ENCODE assay signal across 5 worm cellular contexts in genomic region chrIV:8432709-8433108, ce11.
TF ChIP-seq lines count a peak whose summit lies in the region.

TSS of gene T26A8.4 (minus strand) at chrIV:8432893.
TSS of gene pdtf-1 (plus strand) at chrIV:8433038.

TF ChIP-seq in whole organism, L1 larva, 84 proteins besides CTCF, POLR2A, EP300 and RAD21 (continues in another document):
- TF ChIP-seq elt-3 (tag; optimal IDR thresholded peaks at IDR 0.05; lab: Kevin White, UChicago), result peak in 5 of 6 experiments; percentile 66 to 93 (median 85)
- TF ChIP-seq xbp-1 (tag; optimal IDR thresholded peaks at IDR 0.05; lab: Kevin White, UChicago), result peak; percentile 95
- TF ChIP-seq ama-1 (optimal IDR thresholded peaks at IDR 0.05; lab: Kevin White, UChicago), result peak; percentile 94
- TF ChIP-seq unc-130 (tag; optimal IDR thresholded peaks at IDR 0.05; lab: Kevin White, UChicago), result peak; percentile 88
- peak in 1 of 2 experiments; percentile 84 for TF ChIP-seq ztf-11 (tag; optimal IDR thresholded peaks at IDR 0.05; lab: Kevin White, UChicago)
- TF ChIP-seq mab-9 (GFP tag; IDR thresholded peaks at IDR 0.05; lab: Robert Waterston, UW), result peak; percentile 43; the same call in 1 of the 2 replicates
- TF ChIP-seq lin-35 (GFP tag; optimal IDR thresholded peaks at IDR 0.05; lab: Kevin White, UChicago), result peak; percentile 82 to 94
- TF ChIP-seq pax-3 (tag; optimal IDR thresholded peaks at IDR 0.05; lab: Kevin White, UChicago), result peak; percentile 82
- TF ChIP-seq egl-27 (tag; optimal IDR thresholded peaks at IDR 0.05; lab: Kevin White, UChicago), result peak; percentile 50 to 72
- peak; percentile 29 for TF ChIP-seq zip-4 (GFP tag; optimal IDR thresholded peaks at IDR 0.05; lab: Kevin White, UChicago)
- peak; percentile 90 for TF ChIP-seq nhr-19 (GFP tag; conservative IDR thresholded peaks at IDR 0.05; lab: Robert Waterston, UW)
- TF ChIP-seq C34B4.2 (tag; optimal IDR thresholded peaks at IDR 0.05; lab: Kevin White, UChicago), result peak; percentile 57
- no peak for TF ChIP-seq Y116A8C.19 (tag; optimal IDR thresholded peaks at IDR 0.05; lab: Kevin White, UChicago; ENCODE audit: borderline replicate concordance)
- peak; percentile 92 for TF ChIP-seq swsn-7 (tag; optimal IDR thresholded peaks at IDR 0.05; lab: Kevin White, UChicago)
- TF ChIP-seq pag-3 (tag; optimal IDR thresholded peaks at IDR 0.05; lab: Kevin White, UChicago; ENCODE audit: borderline replicate concordance, insufficient read depth), result no peak
- TF ChIP-seq ceh-8 (GFP tag; optimal IDR thresholded peaks at IDR 0.05; lab: Kevin White, UChicago), result peak; percentile 67
- peak; percentile 95 for TF ChIP-seq snpc-4 (tag; optimal IDR thresholded peaks at IDR 0.05; lab: Kevin White, UChicago)

TF ChIP-seq in whole organism, L3 larva, 47 proteins besides CTCF, POLR2A, EP300 and RAD21 (continues in another document):
- TF ChIP-seq zag-1 (tag; optimal IDR thresholded peaks at IDR 0.05; lab: Kevin White, UChicago) (peak; percentile 68), nhr-28 (tag; optimal IDR thresholded peaks at IDR 0.05; lab: Kevin White, UChicago) (peak; percentile 22), ceh-28 (tag; optimal IDR thresholded peaks at IDR 0.05; lab: Kevin White, UChicago) (peak; percentile 86), ceh-9 (tag; optimal IDR thresholded peaks at IDR 0.05; lab: Kevin White, UChicago) (no peak), nhr-67 (tag; optimal IDR thresholded peaks at IDR 0.05; lab: Kevin White, UChicago) (no peak), unc-39 (tag; optimal IDR thresholded peaks at IDR 0.05; lab: Kevin White, UChicago) (no peak), nhr-76 (tag; optimal IDR thresholded peaks at IDR 0.05; lab: Kevin White, UChicago) (peak; percentile 68), ama-1 (optimal IDR thresholded peaks at IDR 0.05; lab: Kevin White, UChicago) (peak; percentile 94), jun-1 (tag; optimal IDR thresholded peaks at IDR 0.05; lab: Kevin White, UChicago) (peak; percentile 93), aly-2 (tag; optimal IDR thresholded peaks at IDR 0.05; lab: Kevin White, UChicago) (no peak), ceh-82 (tag; optimal IDR thresholded peaks at IDR 0.05; lab: Kevin White, UChicago) (peak; percentile 82), tbx-2 (tag; optimal IDR thresholded peaks at IDR 0.05; lab: Kevin White, UChicago) (peak; percentile 64), elt-1 (tag; optimal IDR thresholded peaks at IDR 0.05; lab: Kevin White, UChicago) (peak; percentile 39), egl-27 (tag; optimal IDR thresholded peaks at IDR 0.05; lab: Kevin White, UChicago) (peak; percentile 79), fos-1 (tag; optimal IDR thresholded peaks at IDR 0.05; lab: Kevin White, UChicago) (peak; percentile 46), mdl-1 (tag; optimal IDR thresholded peaks at IDR 0.05; lab: Kevin White, UChicago) (peak; percentile 85), hmg-11 (tag; optimal IDR thresholded peaks at IDR 0.05; lab: Kevin White, UChicago) (peak; percentile 75), nfya-1 (tag; optimal IDR thresholded peaks at IDR 0.05; lab: Kevin White, UChicago; ENCODE audit: insufficient read depth) (peak; percentile 100), daf-12 (tag; optimal IDR thresholded peaks at IDR 0.05; lab: Kevin White, UChicago) (no peak)

TF ChIP-seq in whole organism, early embryonic, 17 proteins besides CTCF, POLR2A, EP300 and RAD21:
- peak; percentile 69 for TF ChIP-seq F13C5.2 (tag; optimal IDR thresholded peaks at IDR 0.05; lab: Kevin White, UChicago)
- TF ChIP-seq B0310.2 (tag; optimal IDR thresholded peaks at IDR 0.05; lab: Kevin White, UChicago), result peak; percentile 37
- peak; percentile 27 for TF ChIP-seq hmbx-1 (tag; optimal IDR thresholded peaks at IDR 0.05; lab: Kevin White, UChicago)
- TF ChIP-seq aly-1 (tag; optimal IDR thresholded peaks at IDR 0.05; lab: Kevin White, UChicago), result no peak
- TF ChIP-seq sea-1 (GFP tag; conservative IDR thresholded peaks at IDR 0.05; lab: Robert Waterston, UW), result no peak
- no peak for TF ChIP-seq tbx-11 (GFP tag; IDR thresholded peaks at IDR 0.05; lab: Robert Waterston, UW)
- TF ChIP-seq hnd-1 (tag; optimal IDR thresholded peaks at IDR 0.05; lab: Kevin White, UChicago), result no peak
- TF ChIP-seq flt-1 (GFP tag; IDR thresholded peaks at IDR 0.05; lab: Robert Waterston, UW), result peak; percentile 37; the same call in 1 of the 2 replicates
- TF ChIP-seq pes-1 (GFP tag; IDR thresholded peaks at IDR 0.05; lab: Robert Waterston, UW), result no peak
- no peak for TF ChIP-seq ets-7 (tag; optimal IDR thresholded peaks at IDR 0.05; lab: Kevin White, UChicago)
- TF ChIP-seq ceh-13 (GFP tag; optimal IDR thresholded peaks at IDR 0.05; lab: Kevin White, UChicago), result no peak
- TF ChIP-seq ceh-36 (tag; optimal IDR thresholded peaks at IDR 0.05; lab: Kevin White, UChicago), result no peak
- TF ChIP-seq ama-1 (optimal IDR thresholded peaks at IDR 0.05; lab: Kevin White, UChicago), result peak; percentile 36
- TF ChIP-seq tra-4 (tag; optimal IDR thresholded peaks at IDR 0.05; lab: Kevin White, UChicago), result no peak
- no peak for TF ChIP-seq tbx-37 (GFP tag; conservative IDR thresholded peaks at IDR 0.05; lab: Robert Waterston, UW)
- TF ChIP-seq hmg-4 (GFP tag; optimal IDR thresholded peaks at IDR 0.05; lab: Kevin White, UChicago), result peak; percentile 77
- TF ChIP-seq scrt-1 (GFP tag; IDR thresholded peaks at IDR 0.05; lab: Robert Waterston, UW), result 0 out of 2 replicates have a peak, but pooled peaks have one; percentile 38

TF ChIP-seq in whole organism, midembryonic, 9 proteins besides CTCF, POLR2A, EP300 and RAD21:
- TF ChIP-seq klf-2 (GFP tag; conservative IDR thresholded peaks at IDR 0.05; lab: Robert Waterston, UW) (no peak), T22C8.4 (GFP tag; IDR thresholded peaks at IDR 0.05; lab: Robert Waterston, UW) (peak; percentile 29; the same call in 1 of the 2 replicates), cog-1 (tag; optimal IDR thresholded peaks at IDR 0.05; lab: Kevin White, UChicago) (peak; percentile 94), ztf-29 (GFP tag; IDR thresholded peaks at IDR 0.05; lab: Robert Waterston, UW) (peak; percentile 59; the same call in 1 of the 2 replicates), ref-1 (GFP tag; conservative IDR thresholded peaks at IDR 0.05; lab: Robert Waterston, UW) (no peak), med-1 (GFP tag; optimal IDR thresholded peaks at IDR 0.05; lab: Kevin White, UChicago; ENCODE audit: insufficient read depth) (no peak), ztf-23 (GFP tag; IDR thresholded peaks at IDR 0.05; lab: Robert Waterston, UW) (peak; percentile 51; the same call in 1 of the 2 replicates), tab-1 (GFP tag; IDR thresholded peaks at IDR 0.05; lab: Robert Waterston, UW) (peak; percentile 73; the same call in 1 of the 2 replicates), flt-1 (GFP tag; IDR thresholded peaks at IDR 0.05; lab: Robert Waterston, UW) (peak; percentile 86)

TF ChIP-seq in whole organism, young adult, 124 proteins besides CTCF, POLR2A, EP300 and RAD21 (continues in another document):
- TF ChIP-seq F37B4.10 (GFP tag; IDR thresholded peaks at IDR 0.05; lab: Robert Waterston, UW), result no peak
- peak; percentile 80 for TF ChIP-seq lin-40 (tag; optimal IDR thresholded peaks at IDR 0.05; lab: Kevin White, UChicago)
- TF ChIP-seq egrh-3 (GFP tag; IDR thresholded peaks at IDR 0.05; lab: Robert Waterston, UW), result peak; percentile 63
- no peak for TF ChIP-seq nhr-27 (tag; optimal IDR thresholded peaks at IDR 0.05; lab: Kevin White, UChicago)
- no peak for TF ChIP-seq B0261.1 (tag; optimal IDR thresholded peaks at IDR 0.05; lab: Kevin White, UChicago)
- peak in 2 of 3 experiments; percentile 45 to 76 for TF ChIP-seq lin-35 (GFP tag; optimal IDR thresholded peaks at IDR 0.05; lab: Kevin White, UChicago)
- peak; percentile 92 for TF ChIP-seq F23B12.7 (tag; optimal IDR thresholded peaks at IDR 0.05; lab: Kevin White, UChicago; ENCODE audit: insufficient read depth)
- TF ChIP-seq ztf-28 (GFP tag; IDR thresholded peaks at IDR 0.05; lab: Robert Waterston, UW), result 0 out of 2 replicates have a peak, but pooled peaks have one; percentile 78
- peak; percentile 77 for TF ChIP-seq attf-3 (GFP tag; conservative IDR thresholded peaks at IDR 0.05; lab: Robert Waterston, UW)
- peak; percentile 86 for TF ChIP-seq lir-1 (GFP tag; conservative IDR thresholded peaks at IDR 0.05; lab: Robert Waterston, UW)
- peak; percentile 92 for TF ChIP-seq ekl-4 (GFP tag; IDR thresholded peaks at IDR 0.05; lab: Robert Waterston, UW)
- no peak for TF ChIP-seq F10E7.11 (tag; optimal IDR thresholded peaks at IDR 0.05; lab: Kevin White, UChicago)
- TF ChIP-seq him-1 (tag; optimal IDR thresholded peaks at IDR 0.05; lab: Kevin White, UChicago), result no peak
- TF ChIP-seq ztf-25 (GFP tag; IDR thresholded peaks at IDR 0.05; lab: Robert Waterston, UW), result no peak
- peak; percentile 75; the same call in 1 of the 2 replicates for TF ChIP-seq let-526 (GFP tag; IDR thresholded peaks at IDR 0.05; lab: Robert Waterston, UW)
- TF ChIP-seq ceh-27 (GFP tag; optimal IDR thresholded peaks at IDR 0.05; lab: Kevin White, UChicago), result peak; percentile 97
- peak; percentile 69 for TF ChIP-seq madf-10 (tag; optimal IDR thresholded peaks at IDR 0.05; lab: Kevin White, UChicago)
- no peak for TF ChIP-seq akir-1 (GFP tag; optimal IDR thresholded peaks at IDR 0.05; lab: Kevin White, UChicago)
- TF ChIP-seq egl-18 (GFP tag; IDR thresholded peaks at IDR 0.05; lab: Robert Waterston, UW), result no peak
- peak; percentile 60 for TF ChIP-seq dpl-1 (GFP tag; optimal IDR thresholded peaks at IDR 0.05; lab: Kevin White, UChicago)
- no peak for TF ChIP-seq nhr-120 (GFP tag; IDR thresholded peaks at IDR 0.05; lab: Robert Waterston, UW)
- peak; percentile 46 for TF ChIP-seq snpc-3.4 (tag; optimal IDR thresholded peaks at IDR 0.05; lab: Kevin White, UChicago)
- TF ChIP-seq unc-130 (GFP tag; optimal IDR thresholded peaks at IDR 0.05; lab: Kevin White, UChicago), result peak; percentile 78
- no peak for TF ChIP-seq bed-2 (GFP tag; IDR thresholded peaks at IDR 0.05; lab: Robert Waterston, UW)
- TF ChIP-seq rcor-1 (GFP tag; IDR thresholded peaks at IDR 0.05; lab: Robert Waterston, UW), result peak; percentile 89
- no peak for TF ChIP-seq F22D6.2 (tag; optimal IDR thresholded peaks at IDR 0.05; lab: Kevin White, UChicago)
- TF ChIP-seq Y56A3A.18 (GFP tag; IDR thresholded peaks at IDR 0.05; lab: Robert Waterston, UW), result 0 out of 2 replicates have a peak, but pooled peaks have one; percentile 62
- TF ChIP-seq K12H6.12 (tag; optimal IDR thresholded peaks at IDR 0.05; lab: Kevin White, UChicago), result peak; percentile 90
- TF ChIP-seq mxl-1 (tag; optimal IDR thresholded peaks at IDR 0.05; lab: Kevin White, UChicago), result no peak
- TF ChIP-seq lsl-1 (GFP tag; optimal IDR thresholded peaks at IDR 0.05; lab: Kevin White, UChicago), result peak; percentile 96
- peak; percentile 91 for TF ChIP-seq hmg-1.2 (GFP tag; IDR thresholded peaks at IDR 0.05; lab: Robert Waterston, UW)
- no peak for TF ChIP-seq F57C9.4 (tag; optimal IDR thresholded peaks at IDR 0.05; lab: Kevin White, UChicago)
- peak; percentile 1 for TF ChIP-seq F57A8.1 (GFP tag; optimal IDR thresholded peaks at IDR 0.05; lab: Kevin White, UChicago)
- peak; percentile 26 for TF ChIP-seq atf-7 (tag; optimal IDR thresholded peaks at IDR 0.05; lab: Kevin White, UChicago)
- TF ChIP-seq B0035.1 (tag; optimal IDR thresholded peaks at IDR 0.05; lab: Kevin White, UChicago), result peak; percentile 51

Comparison
In these comparisons a context has a peak if more than half of its experiments do, and no peak if none do; other contexts are left out.
1. Of the 8 proteins assayed by ChIP-seq in both whole organism, young adult and whole organism, L1 larva: peak only in whole organism, young adult: none; only in whole organism, L1 larva: nhr-90; in both: dpl-1, efl-1, lin-35, snpc-4, unc-130 and unc-62; in neither: 0; mixed calls (peak in some experiments, not most) for 1.